Fruit fly (Drosophila melanogaster): ENCODE results near the gene UQCR-14L.

DNA sequence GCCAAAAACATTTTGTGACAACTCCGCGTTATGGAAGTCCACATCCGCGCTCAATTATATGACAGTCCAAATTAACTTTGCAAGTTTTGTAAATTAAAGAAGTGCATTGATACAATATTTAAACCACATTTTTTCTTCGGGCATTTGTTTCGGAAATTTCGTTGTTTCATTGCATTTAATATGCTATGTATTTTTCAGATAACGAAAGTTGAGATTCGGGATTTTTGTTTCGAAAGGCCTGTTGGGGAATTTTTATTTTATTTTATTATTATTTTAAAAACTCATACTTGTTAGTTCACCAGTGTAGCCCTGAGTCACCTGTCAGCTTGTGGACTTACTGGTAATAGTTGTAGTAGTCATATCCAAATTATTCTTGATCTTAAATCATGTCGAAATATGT is at the start of gene UQCR-14L:
- TF ChIP-seq Gug (GFP tag; IDR thresholded peaks at IDR 0.05) (no peak), Ets21C (GFP tag; optimal IDR thresholded peaks at IDR 0.05) (no peak), Blimp-1 (GFP tag; optimal IDR thresholded peaks at IDR 0.05) (no peak), CG6163 (GFP tag; IDR thresholded peaks at IDR 0.05) (no peak), esn (GFP tag; optimal IDR thresholded peaks at IDR 0.05) (no peak), salr (GFP tag; optimal IDR thresholded peaks at IDR 0.05) (no peak), Hr39 (GFP tag; optimal IDR thresholded peaks at IDR 0.05) (no peak), CG6854 (GFP tag; optimal IDR thresholded peaks at IDR 0.05) (no peak)
